Worm (Caenorhabditis elegans): ENCODE data around the gene srlf-22.

DNA sequence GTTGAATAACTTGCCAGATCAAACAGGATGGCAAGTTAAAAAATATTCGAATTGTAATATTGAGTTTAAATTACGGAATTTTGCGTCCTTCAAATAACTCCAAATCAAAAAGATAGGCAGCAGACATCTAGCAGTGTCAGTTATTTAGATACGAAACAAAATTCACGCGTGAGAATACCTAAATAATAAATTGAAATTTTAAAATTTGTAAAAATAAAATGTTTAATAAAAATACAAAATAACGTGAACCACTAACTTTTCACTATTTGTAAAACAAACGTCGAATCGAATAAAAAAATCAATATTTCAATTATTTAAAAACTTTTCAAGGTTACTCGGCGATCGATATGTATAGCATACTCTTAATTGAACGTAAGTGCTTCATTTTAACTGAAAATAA is 15.0 kb upstream of the srlf-22 start, which contains the start of gene T02B11.9:
- no peak for TF ChIP-seq sox-4 (tag; optimal IDR thresholded peaks at IDR 0.05)
- TF ChIP-seq elt-2 (tag; optimal IDR thresholded peaks at IDR 0.05), result no peak
- TF ChIP-seq dve-1 (tag; optimal IDR thresholded peaks at IDR 0.05), result no peak
- no peak for TF ChIP-seq tbx-7 (tag; optimal IDR thresholded peaks at IDR 0.05)
- no peak for TF ChIP-seq odd-2 (tag; optimal IDR thresholded peaks at IDR 0.05)
- no peak for TF ChIP-seq madf-2 (tag; optimal IDR thresholded peaks at IDR 0.05)
- no peak for TF ChIP-seq pha-4 (tag; optimal IDR thresholded peaks at IDR 0.05)
- no peak for TF ChIP-seq pqm-1 (tag; optimal IDR thresholded peaks at IDR 0.05)
- TF ChIP-seq ahr-1 (tag; optimal IDR thresholded peaks at IDR 0.05), result no peak
- TF ChIP-seq rnt-1 (tag; optimal IDR thresholded peaks at IDR 0.05), result no peak
- TF ChIP-seq pat-9 (tag; optimal IDR thresholded peaks at IDR 0.05), result no peak
- no peak for TF ChIP-seq nhr-11 (tag; optimal IDR thresholded peaks at IDR 0.05)
- no peak for TF ChIP-seq ama-1 (optimal IDR thresholded peaks at IDR 0.05)
